Fruit fly (Drosophila melanogaster): ENCODE results near the gene mRNA-cap.

mRNA-cap gene

DNA sequence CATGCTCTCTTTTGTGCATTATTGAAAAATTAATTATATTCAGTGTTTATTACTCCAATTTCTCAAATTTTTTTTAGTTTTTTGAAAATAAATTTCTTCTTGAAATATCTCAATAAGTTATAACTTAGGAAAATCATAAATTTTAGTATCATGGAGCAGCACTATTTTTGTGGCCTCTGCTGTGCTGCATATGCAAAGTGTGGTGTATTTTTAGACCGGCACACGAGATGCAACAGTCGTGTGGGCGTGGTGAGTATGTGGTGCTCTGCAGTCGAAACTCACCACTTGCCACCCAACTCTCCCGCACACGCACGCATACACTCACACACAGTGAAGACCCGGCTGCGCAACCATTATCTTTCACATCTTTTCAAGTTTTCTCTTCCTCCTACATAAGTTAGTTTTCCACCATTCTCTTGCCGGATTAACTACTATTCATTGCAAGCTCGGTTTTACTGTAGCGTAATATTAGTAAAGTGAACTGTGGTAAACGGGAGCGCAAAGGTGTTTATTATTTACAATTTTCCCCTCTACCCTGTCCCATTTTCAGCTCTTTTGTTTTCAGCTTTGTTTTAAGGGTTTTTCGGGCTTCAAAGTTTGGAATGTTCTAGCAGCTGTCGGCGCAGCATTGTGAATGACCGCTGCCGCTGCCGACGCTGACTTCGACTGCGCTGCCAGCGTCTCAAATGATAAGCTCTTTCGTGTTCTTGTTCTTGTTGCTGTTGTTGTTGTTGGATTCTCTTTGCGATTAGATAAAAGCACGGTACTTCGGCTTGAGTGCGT is 34.0 kb downstream of the mRNA-cap start (continued):
- peak; percentile 21 for TF ChIP-seq en (GFP tag; optimal IDR thresholded peaks at IDR 0.05)
- peak; percentile 79 for TF ChIP-seq CG17328 (GFP tag; IDR thresholded peaks at IDR 0.05)
- peak; percentile 93 for TF ChIP-seq sens (GFP tag)
- no peak for TF ChIP-seq CG7357 (GFP tag; IDR thresholded peaks at IDR 0.05)
- TF ChIP-seq CG11504 (tag; optimal IDR thresholded peaks at IDR 0.05): peak; percentile 83
- no peak for TF ChIP-seq gfzf (GFP tag; optimal IDR thresholded peaks at IDR 0.05)
- peak; percentile 15; the same call in 1 of the 2 replicates for TF ChIP-seq Rfx (GFP tag; IDR thresholded peaks at IDR 0.05)
- TF ChIP-seq Taf1 (GFP tag; IDR thresholded peaks at IDR 0.05): no peak
- no peak for TF ChIP-seq exex (tag; optimal IDR thresholded peaks at IDR 0.05)
- peak; percentile 63 for TF ChIP-seq nerfin-1 (tag; optimal IDR thresholded peaks at IDR 0.05)
- peak; percentile 14 for TF ChIP-seq ewg (GFP tag; optimal IDR thresholded peaks at IDR 0.05)
- peak; percentile 58; the same call in 1 of the 2 replicates for TF ChIP-seq ap (GFP tag; IDR thresholded peaks at IDR 0.05)
- TF ChIP-seq CG18599 (GFP tag; optimal IDR thresholded peaks at IDR 0.05): peak; percentile 59
- no peak for TF ChIP-seq Gsc (GFP tag; IDR thresholded peaks at IDR 0.05)
- peak; percentile 94 for TF ChIP-seq CG11696 (GFP tag; IDR thresholded peaks at IDR 0.05)
- TF ChIP-seq dpn (GFP tag; optimal IDR thresholded peaks at IDR 0.05): peak; percentile 30 to 54
- TF ChIP-seq Scr (GFP tag; IDR thresholded peaks at IDR 0.05; ENCODE audit: partially characterized antibody): no peak
- TF ChIP-seq maf-S (GFP tag; optimal IDR thresholded peaks at IDR 0.05): no peak
- TF ChIP-seq CG3163 (GFP tag; optimal IDR thresholded peaks at IDR 0.05): peak; percentile 30
- no peak for TF ChIP-seq CG17186 (GFP tag; optimal IDR thresholded peaks at IDR 0.05)
- TF ChIP-seq sr (GFP tag; IDR thresholded peaks at IDR 0.05): no peak
- TF ChIP-seq CG10321 (GFP tag; IDR thresholded peaks at IDR 0.05): no peak
- no peak for TF ChIP-seq Lim3 (GFP tag; IDR thresholded peaks at IDR 0.05)
- TF ChIP-seq CG12744 (GFP tag; optimal IDR thresholded peaks at IDR 0.05): no peak
- peak; percentile 67 for TF ChIP-seq scrt (GFP tag; optimal IDR thresholded peaks at IDR 0.05)
- peak; percentile 34; the same call in 1 of the 3 replicates for TF ChIP-seq B-H1 (GFP tag; IDR thresholded peaks at IDR 0.05)
- peak; percentile 24 for TF ChIP-seq lmd (GFP tag; IDR thresholded peaks at IDR 0.05)
- TF ChIP-seq ttk (GFP tag; IDR thresholded peaks at IDR 0.05): peak; percentile 42; the same call in 1 of the 2 replicates
- no peak for TF ChIP-seq CG16779 (GFP tag; IDR thresholded peaks at IDR 0.05)
- TF ChIP-seq cas (GFP tag; IDR thresholded peaks at IDR 0.05): no peak
- TF ChIP-seq Drgx (GFP tag; IDR thresholded peaks at IDR 0.05): peak; percentile 77
- no peak for TF ChIP-seq Elba2 (GFP tag; optimal IDR thresholded peaks at IDR 0.05)
- TF ChIP-seq CG7963 (GFP tag; IDR thresholded peaks at IDR 0.05; ENCODE audit: partially characterized antibody): no peak
- peak; percentile 57 for TF ChIP-seq cwo (GFP tag; optimal IDR thresholded peaks at IDR 0.05)
- TF ChIP-seq NC2β (GFP tag; optimal IDR thresholded peaks at IDR 0.05): no peak
- peak; percentile 52; the same call in 2 of the 3 replicates for TF ChIP-seq dysf (GFP tag; IDR thresholded peaks at IDR 0.05)
- TF ChIP-seq bsh (GFP tag; optimal IDR thresholded peaks at IDR 0.05): peak; percentile 39 to 82
- peak; percentile 53 for TF ChIP-seq CG32772 (GFP tag; IDR thresholded peaks at IDR 0.05)
- peak; percentile 62 for TF ChIP-seq Ptx1 (GFP tag; IDR thresholded peaks at IDR 0.05)
- TF ChIP-seq grau (tag; optimal IDR thresholded peaks at IDR 0.05): peak; percentile 86
- TF ChIP-seq CG2712 (tag; optimal IDR thresholded peaks at IDR 0.05): peak; percentile 71
- peak; percentile 10 for TF ChIP-seq CG2116 (GFP tag; optimal IDR thresholded peaks at IDR 0.05)
- no peak for TF ChIP-seq TFAM (GFP tag; optimal IDR thresholded peaks at IDR 0.05)
- TF ChIP-seq schlank (tag; optimal IDR thresholded peaks at IDR 0.05): no peak
- TF ChIP-seq D (optimal IDR thresholded peaks at IDR 0.05): no peak
- peak; percentile 75 for TF ChIP-seq D (GFP tag; optimal IDR thresholded peaks at IDR 0.05)
- TF ChIP-seq Med (GFP tag): peak; percentile 68
- peak; percentile 50 for TF ChIP-seq NfI (GFP tag; optimal IDR thresholded peaks at IDR 0.05)
- TF ChIP-seq CG4360 (GFP tag; IDR thresholded peaks at IDR 0.05): peak; percentile 83
- peak; percentile 49 for TF ChIP-seq CG6765 (GFP tag; optimal IDR thresholded peaks at IDR 0.05)
